Fruit fly (Drosophila melanogaster): ENCODE measurements around the gene CG5953.

Gene CG5953

dm6 chr2L:16536501-16536900 is 3.8 kb upstream of the CG5953 start (continued):
- TF ChIP-seq Rfx (GFP tag; IDR thresholded peaks at IDR 0.05) (0 out of 2 replicates have a peak, but pooled peaks have one; percentile 9), CG2199 (GFP tag; IDR thresholded peaks at IDR 0.05) (0 out of 3 replicates have a peak, but pooled peaks have one; percentile 63), Med (GFP tag) (peak; percentile 9), Jarid2 (GFP tag; optimal IDR thresholded peaks at IDR 0.05) (peak; percentile 21), CG4360 (GFP tag; IDR thresholded peaks at IDR 0.05) (peak; percentile 80), so (GFP tag; IDR thresholded peaks at IDR 0.05) (0 out of 3 replicates have a peak, but pooled peaks have one; percentile 37), repo (GFP tag; optimal IDR thresholded peaks at IDR 0.05) (no peak), CG15514 (GFP tag; optimal IDR thresholded peaks at IDR 0.05) (peak; percentile 27), crol (GFP tag; IDR thresholded peaks at IDR 0.05) (peak; percentile 57)

- TF ChIP-seq Ptx1 (GFP tag; IDR thresholded peaks at IDR 0.05) (peak; percentile 94), CG6175 (GFP tag; IDR thresholded peaks at IDR 0.05) (peak; percentile 91), CG10431 (GFP tag; optimal IDR thresholded peaks at IDR 0.05) (peak; percentile 83), Hr51 (GFP tag; optimal IDR thresholded peaks at IDR 0.05) (peak; percentile 84 to 90), pho (GFP tag; optimal IDR thresholded peaks at IDR 0.05) (peak; percentile 85), CG12744 (GFP tag; optimal IDR thresholded peaks at IDR 0.05) (peak; percentile 88), Lhr (GFP tag; optimal IDR thresholded peaks at IDR 0.05) (peak; percentile 86), sna (GFP tag; IDR thresholded peaks at IDR 0.05; ENCODE audit: partially characterized antibody) (no peak), CG34376 (GFP tag; optimal IDR thresholded peaks at IDR 0.05) (peak; percentile 71), Poxn (GFP tag; IDR thresholded peaks at IDR 0.05) (peak; percentile 67; the same call in 1 of the 2 replicates), CG12659 (GFP tag; optimal IDR thresholded peaks at IDR 0.05) (peak; percentile 85), CG10274 (GFP tag; optimal IDR thresholded peaks at IDR 0.05) (peak; percentile 72), CG2129 (GFP tag; IDR thresholded peaks at IDR 0.05; ENCODE audit: partially characterized antibody) (no peak), CG14667 (GFP tag; IDR thresholded peaks at IDR 0.05) (peak; percentile 90), sug (tag; optimal IDR thresholded peaks at IDR 0.05) (peak; percentile 32), E2f1 (GFP tag; IDR thresholded peaks at IDR 0.05) (peak; percentile 94), CG7745 (tag; optimal IDR thresholded peaks at IDR 0.05) (peak; percentile 86), CG11456 (GFP tag; IDR thresholded peaks at IDR 0.05) (peak; percentile 93), schlank (tag; optimal IDR thresholded peaks at IDR 0.05) (peak; percentile 80), cwo (GFP tag; optimal IDR thresholded peaks at IDR 0.05) (peak; percentile 79), CG17829 (tag; optimal IDR thresholded peaks at IDR 0.05) (peak; percentile 95), CG4404 (GFP tag; IDR thresholded peaks at IDR 0.05) (peak; percentile 89), btn (GFP tag; optimal IDR thresholded peaks at IDR 0.05) (peak; percentile 76), en (GFP tag; optimal IDR thresholded peaks at IDR 0.05) (peak; percentile 85), Drgx (GFP tag; IDR thresholded peaks at IDR 0.05) (peak; percentile 92), CG2889 (GFP tag; IDR thresholded peaks at IDR 0.05) (peak; percentile 86), mld (GFP tag; IDR thresholded peaks at IDR 0.05; ENCODE audit: partially characterized antibody) (no peak), cad (GFP tag; optimal IDR thresholded peaks at IDR 0.05) (no peak), crc (GFP tag; optimal IDR thresholded peaks at IDR 0.05) (peak; percentile 89), CG4854 (GFP tag; optimal IDR thresholded peaks at IDR 0.05) (peak; percentile 68), CG14965 (GFP tag; optimal IDR thresholded peaks at IDR 0.05; ENCODE audit: borderline replicate concordance) (peak; percentile 44), CG30403 (GFP tag; optimal IDR thresholded peaks at IDR 0.05) (peak; percentile 88), CG32772 (GFP tag; IDR thresholded peaks at IDR 0.05) (peak; percentile 95), CG31441 (GFP tag; IDR thresholded peaks at IDR 0.05) (peak; percentile 82), fu2 (GFP tag; optimal IDR thresholded peaks at IDR 0.05) (peak; percentile 81), CG7963 (GFP tag; IDR thresholded peaks at IDR 0.05; ENCODE audit: partially characterized antibody) (no peak), CG11398 (GFP tag; optimal IDR thresholded peaks at IDR 0.05) (peak; percentile 85), ranshi (GFP tag; IDR thresholded peaks at IDR 0.05) (peak; percentile 94), Hey (tag; optimal IDR thresholded peaks at IDR 0.05) (peak; percentile 65), CG7271 (tag; optimal IDR thresholded peaks at IDR 0.05) (peak; percentile 84), Ets65A (GFP tag) (peak; percentile 90)
Measured at dm6 chr2L:16535673-16536144, 3.0 kb upstream of the CG5953 start.
